Worm (Caenorhabditis elegans): Measurements from ENCODE around the gene inpp-5K.

inpp-5K gene

ce11 chrIII:8181581-8181980 lies 20.4 kb upstream of the inpp-5K start, which contains the start of gene spc-2:
Gene spc-2 (plus strand): TSS chrIII:8181881.
- no peak for TF ChIP-seq ztf-29 (GFP tag; IDR thresholded peaks at IDR 0.05)
- no peak for TF ChIP-seq cog-1 (tag; optimal IDR thresholded peaks at IDR 0.05)
- no peak for TF ChIP-seq flt-1 (GFP tag; IDR thresholded peaks at IDR 0.05)
- TF ChIP-seq ztf-23 (GFP tag; IDR thresholded peaks at IDR 0.05): no peak
- no peak for TF ChIP-seq ref-1 (GFP tag; conservative IDR thresholded peaks at IDR 0.05)
- no peak for TF ChIP-seq med-1 (GFP tag; optimal IDR thresholded peaks at IDR 0.05; ENCODE audit: insufficient read depth)
- TF ChIP-seq tab-1 (GFP tag; IDR thresholded peaks at IDR 0.05): no peak
- TF ChIP-seq klf-2 (GFP tag; conservative IDR thresholded peaks at IDR 0.05): no peak
- TF ChIP-seq T22C8.4 (GFP tag; IDR thresholded peaks at IDR 0.05): no peak

DNA sequence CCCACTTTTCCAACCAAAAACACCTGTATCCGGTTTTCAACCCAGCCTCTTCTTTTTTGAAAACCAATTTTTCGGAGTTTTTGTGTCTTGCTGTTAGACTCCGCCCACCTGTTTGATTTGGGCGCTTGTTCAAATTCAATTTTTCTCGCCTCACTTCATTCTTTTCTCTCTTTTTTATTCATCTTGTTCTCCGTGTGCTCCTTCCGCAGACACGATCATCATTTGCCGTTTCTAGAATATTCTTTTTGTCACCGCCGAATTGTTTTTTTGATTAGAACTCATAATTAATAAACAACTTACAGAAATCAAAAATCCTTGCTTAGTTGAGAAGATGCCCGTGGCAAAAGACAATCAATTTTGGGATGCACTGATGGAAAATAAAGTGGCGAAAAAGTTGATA lies 17.8 kb upstream of the inpp-5K start, which contains the start of gene C50C3.5:
Gene C50C3.5 (plus strand): TSS at position 301 of the 400 bp plus-strand sequence.
- TF ChIP-seq ztf-29 (GFP tag; IDR thresholded peaks at IDR 0.05): no peak
- no peak for TF ChIP-seq tab-1 (GFP tag; IDR thresholded peaks at IDR 0.05)
- no peak for TF ChIP-seq ztf-23 (GFP tag; IDR thresholded peaks at IDR 0.05)
- TF ChIP-seq flt-1 (GFP tag; IDR thresholded peaks at IDR 0.05): no peak
- no peak for TF ChIP-seq ref-1 (GFP tag; conservative IDR thresholded peaks at IDR 0.05)
- TF ChIP-seq T22C8.4 (GFP tag; IDR thresholded peaks at IDR 0.05): no peak
- TF ChIP-seq med-1 (GFP tag; optimal IDR thresholded peaks at IDR 0.05; ENCODE audit: insufficient read depth): no peak
- no peak for TF ChIP-seq klf-2 (GFP tag; conservative IDR thresholded peaks at IDR 0.05)
- TF ChIP-seq cog-1 (tag; optimal IDR thresholded peaks at IDR 0.05): no peak

- TF ChIP-seq T22C8.4 (GFP tag; IDR thresholded peaks at IDR 0.05) (no peak), cog-1 (tag; optimal IDR thresholded peaks at IDR 0.05) (no peak), ztf-23 (GFP tag; IDR thresholded peaks at IDR 0.05) (no peak), med-1 (GFP tag; optimal IDR thresholded peaks at IDR 0.05; ENCODE audit: insufficient read depth) (no peak)
Measured at ce11 chrIII:8176265-8176664, 15.1 kb upstream of the inpp-5K start, which contains the start of gene C50C3.12. Gene C50C3.12 (plus strand): TSS chrIII:8176565.

DNA sequence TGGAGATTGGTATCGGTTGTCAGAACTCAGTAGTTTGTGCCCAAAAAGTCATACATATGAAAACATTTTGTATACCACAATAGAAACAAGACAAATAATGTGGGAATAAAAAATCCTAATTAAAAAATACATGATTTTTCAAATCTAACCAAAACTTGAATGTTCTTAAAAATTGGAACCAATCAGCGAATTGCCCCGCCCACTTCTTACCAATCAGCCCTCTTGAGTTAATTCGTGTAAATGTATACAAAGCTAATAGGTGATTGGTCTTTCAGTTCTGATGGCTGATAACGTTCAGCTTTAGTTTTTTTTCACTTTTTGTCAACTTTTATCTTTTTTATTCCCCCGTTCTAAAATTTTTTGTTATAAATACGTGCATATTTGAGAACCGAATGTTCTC lies 14.1 kb upstream of the inpp-5K start:
- TF ChIP-seq klf-2 (GFP tag; conservative IDR thresholded peaks at IDR 0.05): no peak
- TF ChIP-seq flt-1 (GFP tag; IDR thresholded peaks at IDR 0.05): no peak
- no peak for TF ChIP-seq ztf-29 (GFP tag; IDR thresholded peaks at IDR 0.05)
- TF ChIP-seq T22C8.4 (GFP tag; IDR thresholded peaks at IDR 0.05): no peak
- TF ChIP-seq ztf-23 (GFP tag; IDR thresholded peaks at IDR 0.05): no peak
- no peak for TF ChIP-seq ref-1 (GFP tag; conservative IDR thresholded peaks at IDR 0.05)
- TF ChIP-seq cog-1 (tag; optimal IDR thresholded peaks at IDR 0.05): no peak
- TF ChIP-seq med-1 (GFP tag; optimal IDR thresholded peaks at IDR 0.05; ENCODE audit: insufficient read depth): no peak
- TF ChIP-seq tab-1 (GFP tag; IDR thresholded peaks at IDR 0.05): no peak

DNA sequence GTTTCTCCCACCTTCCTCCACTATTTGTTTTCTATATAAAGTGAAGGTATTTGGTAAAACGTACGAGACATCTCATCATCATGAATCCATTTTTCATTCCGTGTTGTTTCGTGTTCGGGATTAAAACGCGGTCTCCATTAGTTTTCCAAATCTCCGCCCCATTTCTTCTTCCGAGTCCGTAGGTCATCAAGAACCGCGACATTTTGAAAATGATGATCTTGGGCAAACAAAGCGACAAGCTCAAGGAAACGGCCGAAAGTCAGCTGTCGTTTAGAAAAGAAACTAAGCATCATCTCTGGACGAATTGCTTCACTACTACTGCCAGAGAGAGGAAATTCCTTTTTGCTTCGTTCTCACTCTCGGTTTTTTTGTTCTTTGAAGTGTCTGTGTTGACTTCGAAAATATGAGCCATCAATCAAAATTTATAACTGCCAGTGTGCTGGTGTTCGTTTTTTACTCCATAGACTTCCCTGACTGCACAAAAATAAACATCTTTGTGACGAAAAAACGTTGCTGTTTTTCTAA lies 11.5 kb upstream of the inpp-5K start:
- TF ChIP-seq med-1 (GFP tag; optimal IDR thresholded peaks at IDR 0.05; ENCODE audit: insufficient read depth) (no peak), T22C8.4 (GFP tag; IDR thresholded peaks at IDR 0.05) (no peak), ztf-23 (GFP tag; IDR thresholded peaks at IDR 0.05) (no peak), flt-1 (GFP tag; IDR thresholded peaks at IDR 0.05) (no peak), cog-1 (tag; optimal IDR thresholded peaks at IDR 0.05) (no peak), klf-2 (GFP tag; conservative IDR thresholded peaks at IDR 0.05) (no peak), ref-1 (GFP tag; conservative IDR thresholded peaks at IDR 0.05) (no peak), tab-1 (GFP tag; IDR thresholded peaks at IDR 0.05) (no peak), ztf-29 (GFP tag; IDR thresholded peaks at IDR 0.05) (no peak)

DNA sequence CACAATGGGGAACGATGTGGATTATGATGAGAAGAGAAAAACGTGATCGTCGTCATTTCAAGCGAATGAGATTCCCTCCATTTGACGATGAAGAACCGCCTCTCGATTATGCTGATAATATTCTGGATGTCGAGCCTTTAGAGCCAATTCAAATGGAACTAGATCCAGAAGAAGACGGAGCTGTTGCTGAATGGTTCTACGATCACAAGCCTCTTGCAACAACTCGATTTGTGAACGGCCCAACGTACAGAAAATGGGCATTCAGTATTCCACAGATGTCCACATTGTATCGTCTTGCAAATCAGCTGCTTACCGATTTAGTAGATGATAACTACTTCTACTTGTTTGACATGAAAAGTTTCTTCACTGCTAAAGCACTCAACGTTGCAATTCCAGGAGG lies 3.6 kb upstream of the inpp-5K start:
- TF ChIP-seq T22C8.4 (GFP tag; IDR thresholded peaks at IDR 0.05) (no peak), ztf-23 (GFP tag; IDR thresholded peaks at IDR 0.05) (no peak), klf-2 (GFP tag; conservative IDR thresholded peaks at IDR 0.05) (no peak), ztf-29 (GFP tag; IDR thresholded peaks at IDR 0.05) (no peak), cog-1 (tag; optimal IDR thresholded peaks at IDR 0.05) (no peak), med-1 (GFP tag; optimal IDR thresholded peaks at IDR 0.05; ENCODE audit: insufficient read depth) (no peak), tab-1 (GFP tag; IDR thresholded peaks at IDR 0.05) (no peak), flt-1 (GFP tag; IDR thresholded peaks at IDR 0.05) (no peak), ref-1 (GFP tag; conservative IDR thresholded peaks at IDR 0.05) (no peak)

DNA sequence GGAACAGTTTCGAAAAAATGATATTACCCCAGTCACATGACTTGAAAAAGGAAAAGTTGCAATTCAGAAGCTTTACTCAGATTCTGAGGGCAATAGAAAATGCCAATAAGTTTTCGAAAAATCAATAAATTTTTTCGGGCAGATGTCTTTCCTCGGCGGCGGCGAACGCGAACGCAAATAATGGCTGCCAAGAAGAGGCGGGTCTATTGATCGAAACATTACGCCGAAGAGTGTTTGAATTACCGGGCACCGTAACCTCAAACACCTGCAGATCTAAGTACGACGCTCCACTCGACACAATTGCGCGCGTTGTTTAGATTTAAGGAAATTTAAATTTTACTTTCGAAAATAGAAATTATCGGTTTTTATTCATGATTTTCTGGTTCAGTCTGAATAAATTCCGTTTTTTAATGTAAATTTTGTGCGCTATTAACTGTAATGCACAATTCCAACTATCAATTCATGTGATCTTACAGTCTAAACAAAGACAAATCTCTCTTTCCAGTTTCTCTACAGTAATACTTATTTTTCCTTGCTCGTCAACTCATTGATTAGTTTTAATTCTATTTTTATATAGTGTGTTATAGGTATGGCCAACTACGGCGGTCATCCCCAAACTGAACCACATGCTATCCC lies 2.8 kb upstream of the inpp-5K start, which contains the start of gene prp-8:
Gene prp-8 (plus strand): TSS at position 586 of the 636 bp plus-strand sequence.
- TF ChIP-seq klf-2 (GFP tag; conservative IDR thresholded peaks at IDR 0.05): no peak
- no peak for TF ChIP-seq ref-1 (GFP tag; conservative IDR thresholded peaks at IDR 0.05)
- TF ChIP-seq tab-1 (GFP tag; IDR thresholded peaks at IDR 0.05): no peak
- peak; percentile 92 for TF ChIP-seq T22C8.4 (GFP tag; IDR thresholded peaks at IDR 0.05)
- TF ChIP-seq cog-1 (tag; optimal IDR thresholded peaks at IDR 0.05): peak; percentile 42
- TF ChIP-seq med-1 (GFP tag; optimal IDR thresholded peaks at IDR 0.05; ENCODE audit: insufficient read depth): no peak
- no peak for TF ChIP-seq ztf-29 (GFP tag; IDR thresholded peaks at IDR 0.05)
- peak; percentile 74 for TF ChIP-seq flt-1 (GFP tag; IDR thresholded peaks at IDR 0.05)
- TF ChIP-seq ztf-23 (GFP tag; IDR thresholded peaks at IDR 0.05): no peak; the same call in 1 of the 2 replicates

DNA sequence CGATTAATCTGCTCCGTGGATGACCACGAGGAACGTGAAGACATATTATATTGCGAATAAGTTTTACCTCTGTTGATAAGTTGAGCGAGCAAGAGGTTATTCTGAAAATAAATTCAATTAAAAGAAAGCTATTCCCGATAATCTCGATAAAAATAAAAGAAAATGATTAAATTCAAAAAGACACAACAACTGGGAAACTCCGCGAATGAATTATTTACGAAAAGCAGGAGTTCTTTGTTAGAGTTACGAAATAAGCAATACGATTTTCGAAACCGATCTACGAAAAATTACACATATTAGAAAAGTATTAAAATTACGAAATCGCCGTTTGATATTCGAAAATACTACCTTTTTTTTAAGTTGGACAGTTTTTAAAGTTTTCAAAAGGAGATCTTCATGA lies 2.1 kb upstream of the inpp-5K start, which contains the start of gene bath-42:
Gene bath-42 (minus strand): TSS at position 101 of the 400 bp plus-strand sequence.
- TF ChIP-seq ref-1 (GFP tag; conservative IDR thresholded peaks at IDR 0.05) (no peak), tab-1 (GFP tag; IDR thresholded peaks at IDR 0.05) (no peak), ztf-23 (GFP tag; IDR thresholded peaks at IDR 0.05) (no peak), ztf-29 (GFP tag; IDR thresholded peaks at IDR 0.05) (no peak), med-1 (GFP tag; optimal IDR thresholded peaks at IDR 0.05; ENCODE audit: insufficient read depth) (no peak), klf-2 (GFP tag; conservative IDR thresholded peaks at IDR 0.05) (no peak), flt-1 (GFP tag; IDR thresholded peaks at IDR 0.05) (no peak), T22C8.4 (GFP tag; IDR thresholded peaks at IDR 0.05) (no peak), cog-1 (tag; optimal IDR thresholded peaks at IDR 0.05) (no peak)

DNA sequence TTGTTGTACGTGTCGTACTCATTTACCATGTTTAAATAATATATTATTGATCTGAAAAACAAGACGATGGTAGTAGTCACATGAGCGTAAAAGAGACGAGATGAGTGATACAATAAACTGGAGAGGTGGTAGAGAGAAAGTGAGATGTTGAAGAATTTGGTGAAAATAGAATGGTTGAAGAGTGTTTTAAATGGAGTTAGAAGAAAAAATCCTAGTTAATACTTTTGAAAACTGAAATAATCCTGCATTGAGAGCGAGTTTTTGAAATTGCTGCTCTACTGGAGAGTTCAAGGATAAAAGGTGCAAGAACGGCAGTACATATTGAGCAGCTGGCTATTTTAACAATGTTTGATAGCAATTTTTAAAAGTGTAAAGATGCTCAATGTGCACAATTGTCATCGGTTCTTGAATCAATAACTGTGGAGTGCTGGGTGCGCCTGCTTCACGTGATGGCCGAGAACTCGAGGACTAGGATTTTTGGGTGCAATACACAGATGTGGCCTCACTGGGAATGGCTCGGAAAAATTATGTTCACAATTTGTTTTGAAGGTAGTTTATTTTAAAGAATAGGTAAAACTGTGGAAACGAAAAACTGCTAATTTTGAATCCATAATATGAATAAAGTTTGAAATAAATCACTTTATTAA lies 2.9 kb downstream of the inpp-5K start, which contains the start of gene atg-13:
Gene atg-13 (minus strand): TSS at position 51 of the 647 bp plus-strand sequence.
- TF ChIP-seq cog-1 (tag; optimal IDR thresholded peaks at IDR 0.05): no peak
- no peak for TF ChIP-seq tab-1 (GFP tag; IDR thresholded peaks at IDR 0.05)
- no peak for TF ChIP-seq ztf-29 (GFP tag; IDR thresholded peaks at IDR 0.05)
- TF ChIP-seq T22C8.4 (GFP tag; IDR thresholded peaks at IDR 0.05): no peak
- no peak for TF ChIP-seq klf-2 (GFP tag; conservative IDR thresholded peaks at IDR 0.05)
- TF ChIP-seq med-1 (GFP tag; optimal IDR thresholded peaks at IDR 0.05; ENCODE audit: insufficient read depth): no peak
- no peak for TF ChIP-seq ref-1 (GFP tag; conservative IDR thresholded peaks at IDR 0.05)
- TF ChIP-seq ztf-23 (GFP tag; IDR thresholded peaks at IDR 0.05): no peak
- TF ChIP-seq flt-1 (GFP tag; IDR thresholded peaks at IDR 0.05): no peak

All from whole organism, midembryonic.